Worm (Caenorhabditis elegans) whole organism, L2 larva: ENCODE results near the gene T26C12.1.

ENCODE experiments used
- C34F6.9 ChIP-seq: fragments of 150-350 bp; optimal IDR thresholded peaks from 2 replicates; lab custom pipeline; 2014; ENCODE audit warnings: missing biosample characterization, missing genetic modification characterization
- F13H6.1 ChIP-seq: sonication (generic microtip); optimal IDR thresholded peaks from 2 replicates; lab custom pipeline; 2016; ENCODE audit warnings: missing genetic modification characterization, missing compliant biosample characterization
- R02D3.7 ChIP-seq: fragments of 150-350 bp; optimal IDR thresholded peaks from 2 replicates; lab custom pipeline; 2014; ENCODE audit warnings: missing biosample characterization, missing genetic modification characterization
- Y55F3AM.14 ChIP-seq: fragments of 200-800 bp; sonication (Bioruptor generic); optimal IDR thresholded peaks from 2 replicates; lab custom pipeline; 2018; ENCODE audit warnings: mild to moderate bottlenecking, missing genetic modification characterization, missing compliant biosample characterization
- ZK546.5 ChIP-seq: sonication (generic microtip); optimal IDR thresholded peaks from 2 replicates; lab custom pipeline; 2017; ENCODE audit warnings: missing biosample characterization, missing genetic modification characterization
- alr-1 ChIP-seq: fragments of 150-350 bp; optimal IDR thresholded peaks from 2 replicates; lab custom pipeline; 2014; ENCODE audit warnings: missing biosample characterization, missing genetic modification characterization
- aly-2 ChIP-seq: fragments of 150-350 bp; optimal IDR thresholded peaks from 2 replicates; lab custom pipeline; 2014; ENCODE audit warnings: missing biosample characterization, missing genetic modification characterization
- ama-1 ChIP-seq: fragments of 150-350 bp; optimal IDR thresholded peaks from 2 replicates; lab custom pipeline; 2018; ENCODE audit warnings: inconsistent platforms
- blmp-1 ChIP-seq: sonication (generic microtip); optimal IDR thresholded peaks from 2 replicates; lab custom pipeline; 2017; ENCODE audit warnings: missing genetic modification characterization, mild to moderate bottlenecking, missing compliant biosample characterization, antibody characterized with exemption, moderate library complexity; ENCODE audit not compliant: insufficient read depth
- ceh-16 ChIP-seq: fragments of 150-350 bp; optimal IDR thresholded peaks from 2 replicates; lab custom pipeline; 2014; ENCODE audit warnings: missing biosample characterization, missing genetic modification characterization
- ceh-82 ChIP-seq: fragments of 150-350 bp; optimal IDR thresholded peaks from 2 replicates; lab custom pipeline; 2014; ENCODE audit warnings: missing biosample characterization, missing genetic modification characterization
- crh-2 ChIP-seq: sonication (generic microtip); optimal IDR thresholded peaks from 2 replicates; lab custom pipeline; 2017; ENCODE audit warnings: missing biosample characterization, missing genetic modification characterization
- dmd-4 ChIP-seq: sonication (generic microtip); optimal IDR thresholded peaks from 2 replicates; lab custom pipeline; 2017; ENCODE audit warnings: missing biosample characterization, missing genetic modification characterization
- egl-27 ChIP-seq: sonication (generic microtip); optimal IDR thresholded peaks from 3 replicates; lab custom pipeline; 2017; ENCODE audit warnings: missing biosample characterization, missing genetic modification reagents, missing genetic modification characterization
- elt-1 ChIP-seq: fragments of 150-350 bp; optimal IDR thresholded peaks from 2 replicates; lab custom pipeline; 2014; ENCODE audit warnings: missing biosample characterization, missing genetic modification characterization
- elt-3 ChIP-seq: sonication (generic microtip); optimal IDR thresholded peaks from 2 replicates; lab custom pipeline; 2017; ENCODE audit warnings: missing biosample characterization, missing genetic modification characterization
- fos-1 ChIP-seq: fragments of 150-350 bp; optimal IDR thresholded peaks from 2 replicates; lab custom pipeline; 2014; ENCODE audit warnings: missing biosample characterization, missing genetic modification characterization
- gmeb-1 ChIP-seq: fragments of 150-350 bp; optimal IDR thresholded peaks from 2 replicates; lab custom pipeline; 2014; ENCODE audit warnings: missing biosample characterization, missing genetic modification characterization
- lin-11 ChIP-seq: fragments of 150-350 bp; sonication (generic microtip); optimal IDR thresholded peaks from 2 replicates; lab custom pipeline; 2014; ENCODE audit warnings: missing biosample characterization, missing genetic modification characterization, inconsistent platforms, mixed read lengths
- lin-13 ChIP-seq: fragments of 150-350 bp; optimal IDR thresholded peaks from 2 replicates; lab custom pipeline; 2014; ENCODE audit warnings: missing biosample characterization, missing genetic modification reagents, missing genetic modification characterization
- lin-39 ChIP-seq: fragments of 150-350 bp; optimal IDR thresholded peaks from 2 replicates; lab custom pipeline; 2014; ENCODE audit warnings: missing biosample characterization, missing genetic modification reagents, missing genetic modification characterization
- lsy-2 ChIP-seq, 2 experiments: fragments of 150-350 bp in 1 of 2; sonication (generic microtip) in 1 of 2; optimal IDR thresholded peaks; 2 replicates each; lab custom pipeline; 2014 to 2017; ENCODE audit warnings: missing biosample characterization in 2 of 2, missing genetic modification characterization in 2 of 2
- mab-5 ChIP-seq: fragments of 150-350 bp; optimal IDR thresholded peaks from 2 replicates; lab custom pipeline; 2014; ENCODE audit warnings: missing biosample characterization, missing genetic modification characterization
- mbf-1 ChIP-seq: sonication (generic microtip); optimal IDR thresholded peaks from 2 replicates; lab custom pipeline; 2017; ENCODE audit warnings: missing biosample characterization, missing genetic modification characterization
- mdl-1 ChIP-seq, 2 experiments: fragments of 150-350 bp in 1 of 2; sonication (generic microtip) in 1 of 2; optimal IDR thresholded peaks; 2 replicates each; lab custom pipeline; 2017; ENCODE audit warnings: missing biosample characterization in 2 of 2, missing genetic modification characterization in 2 of 2
- nhr-10 ChIP-seq: sonication (generic microtip); optimal IDR thresholded peaks from 2 replicates; lab custom pipeline; 2017; ENCODE audit warnings: missing biosample characterization, missing genetic modification characterization
- nhr-11 ChIP-seq: fragments of 150-350 bp; optimal IDR thresholded peaks from 2 replicates; lab custom pipeline; 2014; ENCODE audit warnings: missing biosample characterization, missing genetic modification characterization
- nhr-12 ChIP-seq: fragments of 150-350 bp; optimal IDR thresholded peaks from 2 replicates; lab custom pipeline; 2014; ENCODE audit warnings: missing biosample characterization, missing genetic modification characterization
- nhr-129 ChIP-seq: fragments of 150-350 bp; optimal IDR thresholded peaks from 2 replicates; lab custom pipeline; 2014; ENCODE audit warnings: missing biosample characterization, missing genetic modification characterization
- nhr-21 ChIP-seq: fragments of 150-350 bp; optimal IDR thresholded peaks from 2 replicates; lab custom pipeline; 2014; ENCODE audit warnings: missing biosample characterization, missing genetic modification characterization
- nhr-23 ChIP-seq: fragments of 150-350 bp; optimal IDR thresholded peaks from 2 replicates; lab custom pipeline; 2014; ENCODE audit warnings: missing biosample characterization, missing genetic modification reagents, missing genetic modification characterization
- nhr-237 ChIP-seq: fragments of 150-350 bp; optimal IDR thresholded peaks from 2 replicates; lab custom pipeline; 2014; ENCODE audit warnings: missing biosample characterization, missing genetic modification characterization
- nhr-25 ChIP-seq: fragments of 150-350 bp; sonication (generic microtip); optimal IDR thresholded peaks from 3 replicates; lab custom pipeline; 2014; ENCODE audit warnings: missing biosample characterization, missing genetic modification characterization
- nhr-6 ChIP-seq: fragments of 150-350 bp; optimal IDR thresholded peaks from 2 replicates; lab custom pipeline; 2014; ENCODE audit warnings: missing biosample characterization, missing genetic modification characterization
- nhr-77 ChIP-seq: fragments of 150-350 bp; optimal IDR thresholded peaks from 2 replicates; lab custom pipeline; 2014; ENCODE audit warnings: missing biosample characterization, missing genetic modification characterization
- peb-1 ChIP-seq: fragments of 150-350 bp; optimal IDR thresholded peaks from 2 replicates; lab custom pipeline; 2014; ENCODE audit warnings: missing biosample characterization, missing genetic modification characterization
- sem-4 ChIP-seq: fragments of 150-350 bp; optimal IDR thresholded peaks from 2 replicates; lab custom pipeline; 2014; ENCODE audit warnings: missing biosample characterization, missing genetic modification reagents, missing genetic modification characterization
- skn-1 ChIP-seq: sonication (generic microtip); optimal IDR thresholded peaks from 2 replicates; lab custom pipeline; 2017; ENCODE audit warnings: missing biosample characterization, missing genetic modification characterization
- sma-3 ChIP-seq: sonication (generic microtip); optimal IDR thresholded peaks from 2 replicates; lab custom pipeline; 2016; ENCODE audit warnings: missing genetic modification reagents, missing genetic modification characterization, missing compliant biosample characterization
- sma-9 ChIP-seq, 2 experiments: fragments of 150-350 bp in 1 of 2; sonication (generic microtip) in 1 of 2; optimal IDR thresholded peaks; 2 replicates each; lab custom pipeline; 2014 to 2016; ENCODE audit warnings: missing genetic modification characterization in 2 of 2, mild to moderate bottlenecking in 1 of 2, missing biosample characterization in 1 of 2, missing compliant biosample characterization in 1 of 2, missing genetic modification reagents in 1 of 2, moderate library complexity in 1 of 2
- snpc-4 ChIP-seq: fragments of 150-350 bp; optimal IDR thresholded peaks from 2 replicates; lab custom pipeline; 2014; ENCODE audit warnings: missing biosample characterization, missing genetic modification characterization
- unc-39 ChIP-seq: fragments of 150-350 bp; optimal IDR thresholded peaks from 2 replicates; lab custom pipeline; 2014; ENCODE audit warnings: missing biosample characterization, missing genetic modification characterization
- unc-55 ChIP-seq: fragments of 150-350 bp; sonication (generic microtip); optimal IDR thresholded peaks from 3 replicates; lab custom pipeline; 2014; ENCODE audit warnings: missing biosample characterization, missing genetic modification reagents, missing genetic modification characterization
- unc-62 ChIP-seq: fragments of 150-350 bp; optimal IDR thresholded peaks from 2 replicates; lab custom pipeline; 2014; ENCODE audit warnings: missing biosample characterization, missing genetic modification reagents, missing genetic modification characterization
- zag-1 ChIP-seq: fragments of 150-350 bp; optimal IDR thresholded peaks from 2 replicates; lab custom pipeline; 2014; ENCODE audit warnings: missing biosample characterization, missing genetic modification characterization
- ztf-1 ChIP-seq: fragments of 200-800 bp; sonication (Bioruptor generic); conservative IDR thresholded peaks from 2 replicates; pipeline ENCODE4 v1.3.6; 2022; ENCODE audit warnings: missing genetic modification characterization, missing compliant biosample characterization
- ztf-11 ChIP-seq: sonication (generic microtip); optimal IDR thresholded peaks from 2 replicates; lab custom pipeline; 2017; ENCODE audit warnings: missing biosample characterization, missing genetic modification characterization
- ztf-4 ChIP-seq: fragments of 150-350 bp; optimal IDR thresholded peaks from 2 replicates; lab custom pipeline; 2014; ENCODE audit warnings: missing biosample characterization, missing genetic modification characterization

T26C12.1 gene

ce11 chrIV:3311243-3311642 is 52.5 kb downstream of the T26C12.1 start, which contains the start of gene zip-11:
zip-11 (plus strand) TSS chrIV:3311276.
- TF ChIP-seq unc-55 (GFP tag; lab: Kevin White, UChicago) (peak; percentile 63), C34F6.9 (tag; lab: Kevin White, UChicago) (peak; percentile 69), ztf-4 (no peak), lsy-2 (tag; optimal IDR thresholded peaks at IDR 0.05; lab: Kevin White, UChicago) (peak; percentile 51 to 77), blmp-1 (tag; lab: Kevin White, UChicago) (peak; percentile 18), nhr-6 (tag; lab: Kevin White, UChicago) (no peak), lin-39 (tag; lab: Kevin White, UChicago) (no peak), zag-1 (tag; lab: Kevin White, UChicago) (no peak), Y55F3AM.14 (no peak), nhr-129 (tag; lab: Kevin White, UChicago) (peak; percentile 32), ZK546.5 (tag; lab: Kevin White, UChicago) (no peak), crh-2 (tag; lab: Kevin White, UChicago) (peak; percentile 13), nhr-23 (tag; lab: Kevin White, UChicago) (no peak), ztf-11 (tag; lab: Kevin White, UChicago) (no peak), skn-1 (tag; lab: Kevin White, UChicago) (no peak), sma-3 (GFP tag; lab: Kevin White, UChicago) (peak; percentile 78), aly-2 (tag; lab: Kevin White, UChicago) (no peak), egl-27 (tag; lab: Kevin White, UChicago) (no peak), mab-5 (peak; percentile 32), mbf-1 (tag; lab: Kevin White, UChicago) (no peak), sem-4 (tag; lab: Kevin White, UChicago) (no peak), fos-1 (peak; percentile 21), unc-62 (no peak), nhr-25 (tag; lab: Kevin White, UChicago) (peak; percentile 54), sma-9 (GFP tag; optimal IDR thresholded peaks at IDR 0.05; lab: Kevin White, UChicago) (peak; percentile 43), sma-9 (tag; optimal IDR thresholded peaks at IDR 0.05; lab: Kevin White, UChicago) (no peak), mdl-1 (tag; optimal IDR thresholded peaks at IDR 0.05; lab: Kevin White, UChicago) (peak in 1 of 2 experiments; percentile 63), nhr-11 (tag; lab: Kevin White, UChicago) (no peak), alr-1 (tag; lab: Kevin White, UChicago) (no peak), lin-13 (peak; percentile 44), dmd-4 (tag; lab: Kevin White, UChicago) (no peak), nhr-21 (peak; percentile 58), gmeb-1 (peak; percentile 64), ceh-16 (tag; lab: Kevin White, UChicago) (no peak), nhr-77 (tag; lab: Kevin White, UChicago) (no peak), nhr-10 (tag; lab: Kevin White, UChicago) (no peak), F13H6.1 (tag; lab: Kevin White, UChicago) (peak; percentile 64), ceh-82 (no peak), peb-1 (no peak), unc-39 (tag; lab: Kevin White, UChicago) (no peak), elt-1 (tag; lab: Kevin White, UChicago) (no peak), ama-1 (lab: Kevin White, UChicago) (no peak), elt-3 (no peak), lin-11 (tag; lab: Kevin White, UChicago) (no peak), nhr-237 (no peak), nhr-12 (tag; lab: Kevin White, UChicago) (no peak), ztf-1 (no peak), R02D3.7 (no peak), snpc-4 (tag; lab: Kevin White, UChicago) (no peak)
- TF ChIP-seq, all 48 proteins: peak for 16
